Worm (Caenorhabditis elegans) whole organism, early embryonic: ENCODE measurements around the gene prp-6.
"Not testable (repeated sequence)": the region's sequence is repeated elsewhere in the genome, so short reads cannot be mapped to it uniquely, and the experiment has no call there.

Experiments
- B0310.2 ChIP-seq: sonication (generic microtip); optimal IDR thresholded peaks from 2 replicates; lab custom pipeline; 2016; ENCODE audit warnings: mild to moderate bottlenecking, missing genetic modification characterization, missing compliant biosample characterization
- F13C5.2 ChIP-seq: sonication (generic microtip); optimal IDR thresholded peaks from 2 replicates; lab custom pipeline; 2017; ENCODE audit warnings: mild to moderate bottlenecking, missing genetic modification characterization, inconsistent platforms, missing compliant biosample characterization
- aly-1 ChIP-seq: sonication (generic microtip); optimal IDR thresholded peaks from 2 replicates; lab custom pipeline; 2016; ENCODE audit warnings: missing genetic modification characterization, missing compliant biosample characterization
- ama-1 ChIP-seq: fragments of 150-350 bp; optimal IDR thresholded peaks from 2 replicates; lab custom pipeline; 2014
- ceh-13 ChIP-seq: fragments of 200-800 bp; sonication (Bioruptor generic); optimal IDR thresholded peaks from 2 replicates; lab custom pipeline; 2018; ENCODE audit warnings: mild to moderate bottlenecking, missing genetic modification characterization, missing compliant biosample characterization
- ceh-36 ChIP-seq: sonication (generic microtip); optimal IDR thresholded peaks from 2 replicates; lab custom pipeline; 2016; ENCODE audit warnings: missing genetic modification characterization, inconsistent platforms, missing compliant biosample characterization
- ets-7 ChIP-seq: sonication (generic microtip); optimal IDR thresholded peaks from 2 replicates; lab custom pipeline; 2016; ENCODE audit warnings: missing genotype, missing genetic modification characterization, missing compliant biosample characterization
- flt-1 ChIP-seq: fragments of 200-800 bp; sonication (Bioruptor generic); IDR thresholded peaks from 2 replicates; pipeline ENCODE4 v1.3.6; 2022; ENCODE audit warnings: missing genetic modification characterization, missing compliant biosample characterization
- hmbx-1 ChIP-seq: sonication (generic microtip); optimal IDR thresholded peaks from 2 replicates; lab custom pipeline; 2016; ENCODE audit warnings: mild to moderate bottlenecking, missing genetic modification characterization, missing compliant biosample characterization
- hmg-4 ChIP-seq: fragments of 200-800 bp; sonication (Bioruptor generic); optimal IDR thresholded peaks from 2 replicates; lab custom pipeline; 2018; ENCODE audit warnings: mild to moderate bottlenecking, missing genetic modification characterization, missing compliant biosample characterization
- hnd-1 ChIP-seq: sonication (generic microtip); optimal IDR thresholded peaks from 2 replicates; lab custom pipeline; 2016; ENCODE audit warnings: missing genetic modification characterization, missing compliant biosample characterization
- pes-1 ChIP-seq: fragments of 200-800 bp; sonication (Bioruptor generic); IDR thresholded peaks from 2 replicates; pipeline ENCODE4 v1.3.6; 2022; ENCODE audit warnings: missing genetic modification reagents, missing genetic modification characterization, missing compliant biosample characterization
- scrt-1 ChIP-seq: fragments of 200-800 bp; sonication (Bioruptor generic); IDR thresholded peaks from 2 replicates; pipeline ENCODE4 v1.3.6; 2022; ENCODE audit warnings: missing genetic modification characterization, missing compliant biosample characterization
- sea-1 ChIP-seq: fragments of 200-800 bp; sonication (Bioruptor generic); conservative IDR thresholded peaks from 2 replicates; pipeline ENCODE4 v1.3.6; 2022; ENCODE audit warnings: missing genetic modification characterization, missing compliant biosample characterization
- tbx-11 ChIP-seq: fragments of 200-800 bp; sonication (Bioruptor generic); IDR thresholded peaks from 2 replicates; pipeline ENCODE4 v1.3.6; 2022; ENCODE audit warnings: missing genetic modification characterization, missing compliant biosample characterization
- tbx-37 ChIP-seq: fragments of 200-800 bp; sonication (Bioruptor generic); conservative IDR thresholded peaks from 2 replicates; pipeline ENCODE4 v1.3.6; 2022; ENCODE audit warnings: missing genetic modification reagents, missing genetic modification characterization, missing compliant biosample characterization
- tra-4 ChIP-seq: sonication (generic microtip); optimal IDR thresholded peaks from 2 replicates; lab custom pipeline; 2017; ENCODE audit warnings: missing genetic modification characterization, missing compliant biosample characterization

The prp-6 gene

ce11 chrV:18006930-18007329 lies 15.3 kb upstream of the prp-6 start, which contains the start of gene Y59A8B.19:
Y59A8B.19 (plus strand) TSS chrV:18007230.
- not testable (repeated sequence) for TF ChIP-seq ceh-13 (GFP tag; lab: Kevin White, UChicago); B0310.2 (tag; lab: Kevin White, UChicago); ceh-36

- TF ChIP-seq hmbx-1 (tag; lab: Kevin White, UChicago): no peak
- no peak for TF ChIP-seq flt-1
- no peak for TF ChIP-seq ets-7
- no peak for TF ChIP-seq B0310.2 (tag; lab: Kevin White, UChicago)
These were observed 13.6 kb upstream of the prp-6 start for ce11 chrV:18008680-18009079.

- not testable (repeated sequence) for TF ChIP-seq hmbx-1 (tag; lab: Kevin White, UChicago); ama-1; pes-1
These were observed 11.5 kb upstream of the prp-6 start, which contains the start of gene Y59A8B.26 for ce11 chrV:18010737-18011136. Y59A8B.26 (minus strand) TSS chrV:18010837.

ce11 chrV:18014116-18014515 lies 8.2 kb upstream of the prp-6 start, which contains the start of gene srh-133:
srh-133 (minus strand) TSS chrV:18014216.
- TF ChIP-seq F13C5.2 (no peak), B0310.2 (tag; lab: Kevin White, UChicago) (no peak), tbx-37 (GFP tag; lab: Robert Waterston, UW) (no peak), hnd-1 (tag; lab: Kevin White, UChicago) (no peak), ceh-36 (no peak), ets-7 (no peak), pes-1 (no peak), ama-1 (no peak), tbx-11 (GFP tag; lab: Robert Waterston, UW) (no peak)

- TF ChIP-seq aly-1 (tag; lab: Kevin White, UChicago): no peak
- TF ChIP-seq tra-4: no peak
- TF ChIP-seq sea-1 (GFP tag; lab: Robert Waterston, UW): no peak
- TF ChIP-seq hmbx-1 (tag; lab: Kevin White, UChicago): no peak
- no peak for TF ChIP-seq ceh-13 (GFP tag; lab: Kevin White, UChicago)
- no peak for TF ChIP-seq pes-1
- no peak for TF ChIP-seq hmg-4 (GFP tag; lab: Kevin White, UChicago)
- TF ChIP-seq ets-7: no peak
- no peak for TF ChIP-seq tbx-37 (GFP tag; lab: Robert Waterston, UW)
- TF ChIP-seq scrt-1 (GFP tag; lab: Robert Waterston, UW): no peak
- no peak for TF ChIP-seq hnd-1 (tag; lab: Kevin White, UChicago)
- no peak for TF ChIP-seq ceh-36
- no peak for TF ChIP-seq tbx-11 (GFP tag; lab: Robert Waterston, UW)
These were observed 5.1 kb upstream of the prp-6 start, which contains the start of gene srh-134 for ce11 chrV:18017226-18017625. srh-134 (minus strand) TSS chrV:18017326.

ce11 chrV:18021464-18021863 lies 815 bp upstream of the prp-6 start:
- TF ChIP-seq tbx-37 (GFP tag; lab: Robert Waterston, UW): no peak
- no peak for TF ChIP-seq tbx-11 (GFP tag; lab: Robert Waterston, UW)
- TF ChIP-seq ceh-36: no peak
- TF ChIP-seq aly-1 (tag; lab: Kevin White, UChicago): no peak
- TF ChIP-seq hnd-1 (tag; lab: Kevin White, UChicago): no peak
- TF ChIP-seq flt-1: no peak
- no peak for TF ChIP-seq pes-1
- no peak for TF ChIP-seq tra-4
- TF ChIP-seq hmbx-1 (tag; lab: Kevin White, UChicago): no peak
- no peak for TF ChIP-seq hmg-4 (GFP tag; lab: Kevin White, UChicago)
- no peak for TF ChIP-seq B0310.2 (tag; lab: Kevin White, UChicago)
- TF ChIP-seq sea-1 (GFP tag; lab: Robert Waterston, UW): no peak
- TF ChIP-seq ets-7: no peak
- no peak for TF ChIP-seq scrt-1 (GFP tag; lab: Robert Waterston, UW)
- no peak for TF ChIP-seq F13C5.2
- no peak for TF ChIP-seq ama-1
- no peak for TF ChIP-seq ceh-13 (GFP tag; lab: Kevin White, UChicago)

- TF ChIP-seq scrt-1 (GFP tag; lab: Robert Waterston, UW) (no peak), sea-1 (GFP tag; lab: Robert Waterston, UW) (no peak), F13C5.2 (no peak), aly-1 (tag; lab: Kevin White, UChicago) (no peak), flt-1 (no peak), B0310.2 (tag; lab: Kevin White, UChicago) (no peak), hmg-4 (GFP tag; lab: Kevin White, UChicago) (no peak), pes-1 (no peak), tbx-11 (GFP tag; lab: Robert Waterston, UW) (no peak), tra-4 (no peak), ceh-36 (no peak), ets-7 (no peak), ceh-13 (GFP tag; lab: Kevin White, UChicago) (no peak), hmbx-1 (tag; lab: Kevin White, UChicago) (no peak), ama-1 (no peak)
These were observed 21.0 kb downstream of the prp-6 start, which contains the start of gene ebp-1 for ce11 chrV:18043271-18043670. ebp-1 (plus strand) TSS chrV:18043571.

- TF ChIP-seq sea-1 (GFP tag; lab: Robert Waterston, UW); tbx-37 (GFP tag; lab: Robert Waterston, UW); pes-1: not testable (repeated sequence)
These were observed 33.2 kb downstream of the prp-6 start, which contains the start of the genes Y59A8B.25 and ebp-3 for ce11 chrV:18055297-18056019. Y59A8B.25 (minus strand) TSS chrV:18055397. ebp-3 (plus strand) TSS chrV:18055969.
